Fruit fly (Drosophila melanogaster) whole organism, embryonic: ENCODE measurements around the gene CG14958.

Experiments
- Bteb2 ChIP-seq: fragments of 200-800 bp; sonication (Bioruptor generic); optimal IDR thresholded peaks from 2 replicates; lab custom pipeline; 2016; ENCODE audit warnings: missing biosample characterization, missing genetic modification characterization
- CG1024 ChIP-seq: fragments of 200-800 bp; sonication (Bioruptor generic); IDR thresholded peaks from 2 replicates; pipeline ENCODE4 v1.3.6; 2022; ENCODE audit warnings: missing biosample characterization, missing genetic modification characterization
- CG12299 ChIP-seq: fragments of 200-800 bp; sonication (Bioruptor generic); optimal IDR thresholded peaks from 2 replicates; lab custom pipeline; 2018; ENCODE audit warnings: missing biosample characterization, mild to moderate bottlenecking, missing genetic modification characterization
- CG1233 ChIP-seq: fragments of 200-800 bp; sonication (Bioruptor generic); optimal IDR thresholded peaks from 4 replicates; lab custom pipeline; 2018; ENCODE audit warnings: missing biosample characterization, mild to moderate bottlenecking, missing genetic modification characterization
- CG12391 ChIP-seq: fragments of 200-800 bp; sonication (Bioruptor generic); optimal IDR thresholded peaks from 3 replicates; lab custom pipeline; 2018; ENCODE audit warnings: missing biosample characterization, mild to moderate bottlenecking, missing genetic modification characterization, moderate library complexity
- CG13287 ChIP-seq: fragments of 200-800 bp; sonication (Bioruptor generic); IDR thresholded peaks from 2 replicates; pipeline ENCODE4 v1.3.6; 2022; ENCODE audit warnings: missing biosample characterization, missing genetic modification characterization; ENCODE audit not compliant: partially characterized antibody
- CG14441 ChIP-seq: fragments of 200-800 bp; sonication (Bioruptor generic); IDR thresholded peaks from 2 replicates; pipeline ENCODE4 v1.3.6; 2022; ENCODE audit warnings: missing biosample characterization, missing genetic modification characterization
- CG17568 ChIP-seq: fragments of 200-800 bp; sonication (Bioruptor generic); optimal IDR thresholded peaks from 2 replicates; lab custom pipeline; 2018; ENCODE audit warnings: missing biosample characterization, mild to moderate bottlenecking, missing genetic modification characterization, moderate library complexity
- CG2678 ChIP-seq: fragments of 200-800 bp; sonication (Bioruptor generic); optimal IDR thresholded peaks from 3 replicates; lab custom pipeline; 2019; ENCODE audit warnings: missing biosample characterization, mild to moderate bottlenecking, missing genetic modification characterization, moderate library complexity
- CG2712 ChIP-seq: fragments of 200-800 bp; optimal IDR thresholded peaks from 3 replicates; lab custom pipeline; 2019; ENCODE audit warnings: missing biosample characterization, mild to moderate bottlenecking, missing genetic modification characterization, moderate library complexity
- CG30403 ChIP-seq: fragments of 200-800 bp; sonication (Bioruptor generic); optimal IDR thresholded peaks from 3 replicates; lab custom pipeline; 2016; ENCODE audit warnings: missing biosample characterization, missing genetic modification characterization
- CG30431 ChIP-seq: fragments of 200-800 bp; sonication (Bioruptor generic); optimal IDR thresholded peaks from 2 replicates; lab custom pipeline; 2017; ENCODE audit warnings: missing biosample characterization, missing genetic modification characterization
- CG34224 ChIP-seq: fragments of 200-800 bp; sonication (Bioruptor generic); IDR thresholded peaks from 3 replicates; pipeline ENCODE4 v1.3.6; 2022; ENCODE audit warnings: missing biosample characterization, missing genetic modification characterization; ENCODE audit not compliant: partially characterized antibody
- CG4854 ChIP-seq: fragments of 200-800 bp; sonication (Bioruptor generic); optimal IDR thresholded peaks from 2 replicates; lab custom pipeline; 2016; ENCODE audit warnings: missing biosample characterization, missing genetic modification characterization, inconsistent platforms
- CG6272 ChIP-seq: fragments of 200-800 bp; sonication (Bioruptor generic); IDR thresholded peaks from 2 replicates; pipeline ENCODE4 v1.3.6; 2022; ENCODE audit warnings: missing biosample characterization, missing genetic modification characterization
- CG6813 ChIP-seq: fragments of 200-800 bp; sonication (Bioruptor generic); optimal IDR thresholded peaks from 2 replicates; lab custom pipeline; 2017; ENCODE audit warnings: missing biosample characterization, missing genetic modification characterization, mild to moderate bottlenecking, moderate library complexity, missing genetic modification reagents
- CG8281 ChIP-seq: fragments of 200-800 bp; sonication (Bioruptor generic); optimal IDR thresholded peaks from 2 replicates; lab custom pipeline; 2018; ENCODE audit warnings: missing biosample characterization, mild to moderate bottlenecking, missing genetic modification characterization, moderate library complexity
- CG8924 ChIP-seq: fragments of 200-800 bp; optimal IDR thresholded peaks from 3 replicates; lab custom pipeline; 2019; ENCODE audit warnings: missing biosample characterization, mild to moderate bottlenecking, missing genetic modification characterization, moderate library complexity
- CG9932 ChIP-seq: fragments of 200-800 bp; sonication (Bioruptor generic); IDR thresholded peaks from 2 replicates; pipeline ENCODE4 v1.3.6; 2022; ENCODE audit warnings: missing biosample characterization, missing genetic modification characterization
- Dip2 ChIP-seq: fragments of 200-800 bp; sonication (Bioruptor generic); IDR thresholded peaks from 2 replicates; pipeline ENCODE4 v1.3.6; 2022; ENCODE audit warnings: missing biosample characterization, missing genetic modification characterization
- Ets65A ChIP-seq: fragments of 200-800 bp; sonication (Bioruptor generic); peaks from one replicate; lab custom pipeline; 2016; ENCODE audit warnings: missing biosample characterization, missing genetic modification characterization
- Fer2 ChIP-seq: fragments of 200-800 bp; sonication (Bioruptor generic); optimal IDR thresholded peaks from 2 replicates; lab custom pipeline; 2018; ENCODE audit warnings: missing biosample characterization, mild to moderate bottlenecking, missing genetic modification characterization, moderate library complexity
- Fer3 ChIP-seq: fragments of 200-800 bp; sonication (Bioruptor generic); optimal IDR thresholded peaks from 2 replicates; lab custom pipeline; 2018; ENCODE audit warnings: missing biosample characterization, mild to moderate bottlenecking, missing genetic modification characterization, moderate library complexity
- GATAe ChIP-seq: fragments of 200-800 bp; sonication (Bioruptor generic); conservative IDR thresholded peaks from 2 replicates; pipeline ENCODE4 v1.3.6; 2022; ENCODE audit warnings: missing biosample characterization, missing genetic modification characterization
- MESR4 ChIP-seq: fragments of 200-800 bp; sonication (Bioruptor generic); optimal IDR thresholded peaks from 2 replicates; lab custom pipeline; 2018; ENCODE audit warnings: missing biosample characterization, mild to moderate bottlenecking, missing genetic modification characterization, moderate library complexity
- Mad ChIP-seq: fragments of 200-800 bp; sonication (Bioruptor generic); optimal IDR thresholded peaks from 2 replicates; lab custom pipeline; 2016; ENCODE audit warnings: missing biosample characterization, missing genetic modification characterization
- Optix ChIP-seq: fragments of 200-800 bp; sonication (Bioruptor generic); IDR thresholded peaks from 3 replicates; pipeline ENCODE4 v1.3.6; 2022; ENCODE audit warnings: missing biosample characterization, missing genetic modification characterization
- Six4 ChIP-seq: fragments of 200-800 bp; sonication (Bioruptor generic); optimal IDR thresholded peaks from 2 replicates; lab custom pipeline; 2016; ENCODE audit warnings: missing biosample characterization, missing genetic modification characterization
- Stat92E ChIP-seq, 3 experiments: fragments of >200 bp in 2 of 3; fragments of 200-800 bp in 1 of 3; sonication (Bioruptor generic) in 1 of 3; optimal IDR thresholded peaks; 2 replicates each; lab custom pipeline; 2017 to 2019; ENCODE audit warnings: missing biosample characterization in 3 of 3, missing genetic modification characterization in 3 of 3, mild to moderate bottlenecking in 1 of 3, moderate library complexity in 1 of 3
- Taf1 ChIP-seq: fragments of 200-800 bp; sonication (Bioruptor generic); IDR thresholded peaks from 2 replicates; pipeline ENCODE4 v1.3.6; 2022; ENCODE audit warnings: missing biosample characterization, missing genetic modification characterization
- Tbp ChIP-seq: fragments of >200 bp; optimal IDR thresholded peaks from 2 replicates; lab custom pipeline; 2018; ENCODE audit warnings: missing biosample characterization, missing genetic modification characterization
- Xbp1 ChIP-seq: fragments of 200-800 bp; sonication (Bioruptor generic); optimal IDR thresholded peaks from 3 replicates; lab custom pipeline; 2016; ENCODE audit warnings: missing biosample characterization, mild to moderate bottlenecking, missing genetic modification characterization
- ac ChIP-seq: fragments of 200-800 bp; sonication (Bioruptor generic); optimal IDR thresholded peaks from 3 replicates; lab custom pipeline; 2017; ENCODE audit warnings: missing biosample characterization, mild to moderate bottlenecking, missing genetic modification characterization
- aop ChIP-seq: fragments of 200-800 bp; sonication (Bioruptor generic); IDR thresholded peaks from 2 replicates; pipeline ENCODE4 v1.3.6; 2022; ENCODE audit warnings: missing biosample characterization, missing genetic modification characterization
- bsh ChIP-seq, 2 experiments: fragments of 200-800 bp; sonication (Bioruptor generic); optimal IDR thresholded peaks; 2 replicates each; lab custom pipeline; 2017 to 2018; ENCODE audit warnings: mild to moderate bottlenecking in 2 of 2, missing biosample characterization in 2 of 2, missing genetic modification characterization in 2 of 2, moderate library complexity in 1 of 2
- caup ChIP-seq: fragments of 200-800 bp; sonication (Bioruptor generic); optimal IDR thresholded peaks from 3 replicates; lab custom pipeline; 2017; ENCODE audit warnings: missing biosample characterization, mild to moderate bottlenecking, missing genetic modification characterization, moderate library complexity; ENCODE audit not compliant: severe bottlenecking
- dmrt11E ChIP-seq: fragments of 200-800 bp; sonication (Bioruptor generic); optimal IDR thresholded peaks from 3 replicates; lab custom pipeline; 2018; ENCODE audit warnings: missing biosample characterization, mild to moderate bottlenecking, missing genetic modification characterization, moderate library complexity
- fd3F ChIP-seq: fragments of 200-800 bp; sonication (Bioruptor generic); optimal IDR thresholded peaks from 2 replicates; lab custom pipeline; 2018; ENCODE audit warnings: missing biosample characterization, mild to moderate bottlenecking, missing genetic modification characterization, moderate library complexity
- lov ChIP-seq, 2 experiments: fragments of 200-800 bp in 1 of 2; fragments of >200 bp in 1 of 2; sonication (Bioruptor generic) in 1 of 2; IDR thresholded peaks in 1 of 2; optimal IDR thresholded peaks in 1 of 2; 2 replicates in 1 of 2; 3 replicates in 1 of 2; pipeline versions ENCODE4 v1.3.6 to Lab custom; 2017 to 2022; ENCODE audit warnings: missing biosample characterization in 1 of 2, missing genetic modification characterization in 1 of 2
- oc ChIP-seq: fragments of 200-800 bp; sonication (Bioruptor generic); optimal IDR thresholded peaks from 2 replicates; lab custom pipeline; 2018; ENCODE audit warnings: missing biosample characterization, mild to moderate bottlenecking, missing genetic modification characterization, moderate library complexity
- otp ChIP-seq: fragments of 200-800 bp; sonication (Bioruptor generic); IDR thresholded peaks from 3 replicates; pipeline ENCODE4, ENCODE4 v1.3.6; 2022; ENCODE audit warnings: missing biosample characterization, missing genetic modification characterization
- peb ChIP-seq: fragments of 200-800 bp; sonication (Bioruptor generic); IDR thresholded peaks from 2 replicates; pipeline ENCODE4 v1.3.6; 2022; ENCODE audit warnings: missing biosample characterization, missing genetic modification characterization
- pnt ChIP-seq: fragments of 200-800 bp; sonication (Bioruptor generic); optimal IDR thresholded peaks from 3 replicates; lab custom pipeline; 2016; ENCODE audit warnings: missing biosample characterization, missing genetic modification characterization
- pzg ChIP-seq: fragments of 200-800 bp; sonication (Bioruptor generic); optimal IDR thresholded peaks from 3 replicates; lab custom pipeline; 2018; ENCODE audit warnings: missing biosample characterization, mild to moderate bottlenecking, missing genetic modification characterization, moderate library complexity
- scrt ChIP-seq: fragments of 200-800 bp; sonication (Bioruptor generic); optimal IDR thresholded peaks from 2 replicates; lab custom pipeline; 2018; ENCODE audit warnings: missing biosample characterization, mild to moderate bottlenecking, missing genetic modification characterization, moderate library complexity
- so ChIP-seq: fragments of 200-800 bp; sonication (Bioruptor generic); IDR thresholded peaks from 3 replicates; pipeline ENCODE4 v1.3.6; 2022; ENCODE audit warnings: missing biosample characterization, missing genetic modification characterization
- sqz ChIP-seq: fragments of 200-800 bp; sonication (Bioruptor generic); optimal IDR thresholded peaks from 3 replicates; lab custom pipeline; 2018; ENCODE audit warnings: missing biosample characterization, mild to moderate bottlenecking, missing genetic modification characterization
- stwl ChIP-seq: fragments of 200-800 bp; sonication (Bioruptor generic); optimal IDR thresholded peaks from 3 replicates; lab custom pipeline; 2018; ENCODE audit warnings: missing biosample characterization, mild to moderate bottlenecking, missing genetic modification characterization, moderate library complexity

The CG14958 gene

dm6 chr3L:3159309-3160194 lies 30.2 kb upstream of the CG14958 start, which contains the start of the genes ND-30 and CG15812 (continued):
- peak; percentile 46 for TF ChIP-seq stwl
- TF ChIP-seq Ets65A, result peak; percentile 60
- TF ChIP-seq CG9932 (GFP tag; lab: Robert Waterston, UW), result 0 out of 2 replicates have a peak, but pooled peaks have one; percentile 16
- TF ChIP-seq Stat92E (GFP tag; optimal IDR thresholded peaks at IDR 0.05; lab: Kevin White, UChicago), result peak in 1 of 3 experiments; percentile 43
- no peak for TF ChIP-seq so (GFP tag; lab: Robert Waterston, UW)
- no peak for TF ChIP-seq CG14441 (GFP tag; lab: Robert Waterston, UW)
- TF ChIP-seq MESR4 (GFP tag; lab: Kevin White, UChicago), result peak; percentile 92
- TF ChIP-seq lov (optimal IDR thresholded peaks at IDR 0.05; lab: Kevin White, UChicago), result no peak
- TF ChIP-seq lov (GFP tag; IDR thresholded peaks at IDR 0.05; lab: Robert Waterston, UW), result no peak
- no peak for TF ChIP-seq Mad (GFP tag; lab: Kevin White, UChicago)
- peak; percentile 60 for TF ChIP-seq CG8281 (tag; lab: Kevin White, UChicago)
- TF ChIP-seq CG1233 (GFP tag; lab: Kevin White, UChicago), result no peak
- no peak for TF ChIP-seq Fer3 (tag; lab: Kevin White, UChicago)
- TF ChIP-seq Xbp1, result no peak
- TF ChIP-seq Fer2, result no peak
- TF ChIP-seq Taf1 (GFP tag; lab: Robert Waterston, UW), result no peak
- no peak for TF ChIP-seq Six4 (GFP tag; lab: Kevin White, UChicago)
- TF ChIP-seq CG12391 (tag; lab: Kevin White, UChicago), result peak; percentile 58
- peak; percentile 35 for TF ChIP-seq pzg (GFP tag; lab: Kevin White, UChicago)
- no peak for TF ChIP-seq CG12299 (tag; lab: Kevin White, UChicago)
- TF ChIP-seq Tbp (GFP tag; lab: Kevin White, UChicago), result no peak
- no peak for TF ChIP-seq caup (GFP tag; lab: Kevin White, UChicago)
- TF ChIP-seq dmrt11E, result peak; percentile 40
- no peak for TF ChIP-seq ac (GFP tag; lab: Kevin White, UChicago)
- TF ChIP-seq sqz (GFP tag; lab: Kevin White, UChicago), result no peak
- no peak for TF ChIP-seq oc (tag; lab: Kevin White, UChicago)
- no peak for TF ChIP-seq CG13287 (GFP tag; lab: Robert Waterston, UW)
- no peak for TF ChIP-seq CG30431 (GFP tag; lab: Kevin White, UChicago)
- TF ChIP-seq peb, result no peak
- no peak for TF ChIP-seq Bteb2 (GFP tag; lab: Kevin White, UChicago)
- no peak for TF ChIP-seq CG1024
- no peak for TF ChIP-seq Dip2 (GFP tag; lab: Robert Waterston, UW)
- no peak for TF ChIP-seq CG2678 (tag; lab: Kevin White, UChicago)
- no peak for TF ChIP-seq fd3F (GFP tag; lab: Kevin White, UChicago)
- TF ChIP-seq CG30403 (GFP tag; lab: Kevin White, UChicago), result peak; percentile 59
- TF ChIP-seq CG34224 (GFP tag; lab: Robert Waterston, UW), result no peak; the same call in 1 of the 3 replicates
- TF ChIP-seq Optix (GFP tag; lab: Robert Waterston, UW), result no peak
- TF ChIP-seq GATAe, result no peak
- TF ChIP-seq CG17568, result no peak
- TF ChIP-seq CG6813 (GFP tag; lab: Kevin White, UChicago), result no peak
- TF ChIP-seq pnt, result no peak
- TF ChIP-seq CG2712 (tag; lab: Kevin White, UChicago), result peak; percentile 38
- no peak for TF ChIP-seq CG4854 (GFP tag; lab: Kevin White, UChicago)
- TF ChIP-seq CG6272 (GFP tag; lab: Robert Waterston, UW), result no peak
- TF ChIP-seq CG8924, result peak; percentile 51
- TF ChIP-seq scrt (GFP tag; lab: Kevin White, UChicago), result no peak
- TF ChIP-seq aop (GFP tag; lab: Robert Waterston, UW), result no peak
- no peak for TF ChIP-seq otp
- TF ChIP-seq bsh (GFP tag; optimal IDR thresholded peaks at IDR 0.05; lab: Kevin White, UChicago), result no peak
